Worm (Caenorhabditis elegans) whole organism, L4 larva: ENCODE data around the gene Y41D4B.15.
A peak's percentile ranks its signal among the peaks of the same experiment; 100 is the strongest.

Experiments used
- F26F4.8 ChIP-seq: fragments of 200-800 bp; sonication (Bioruptor generic); conservative IDR thresholded peaks from 2 replicates; pipeline ENCODE4 v1.3.6; 2022; ENCODE audit warnings: missing genetic modification characterization, missing compliant biosample characterization
- F37D6.2 ChIP-seq: sonication (generic microtip); optimal IDR thresholded peaks from 2 replicates; lab custom pipeline; 2016; ENCODE audit warnings: mild to moderate bottlenecking, missing genetic modification characterization, missing compliant biosample characterization
- F49E8.2 ChIP-seq: sonication (generic microtip); optimal IDR thresholded peaks from 2 replicates; lab custom pipeline; 2016; ENCODE audit warnings: missing compliant biosample characterization, mild to moderate bottlenecking, missing genetic modification characterization, borderline replicate concordance
- T20F7.1 ChIP-seq: fragments of 200-800 bp; sonication (Bioruptor generic); optimal IDR thresholded peaks from 2 replicates; lab custom pipeline; 2018; ENCODE audit warnings: mild to moderate bottlenecking, missing genetic modification characterization, missing compliant biosample characterization
- Y105C5A.15 ChIP-seq: fragments of 200-800 bp; sonication (Bioruptor generic); IDR thresholded peaks from 2 replicates; pipeline ENCODE4 v1.3.6; 2022; ENCODE audit warnings: missing genetic modification characterization, missing compliant biosample characterization
- Y5F2A.4 ChIP-seq: fragments of 200-800 bp; sonication (Bioruptor generic); optimal IDR thresholded peaks from 2 replicates; lab custom pipeline; 2018; ENCODE audit warnings: mild to moderate bottlenecking, missing genetic modification characterization, missing compliant biosample characterization
- aha-1 ChIP-seq: fragments of 150-350 bp; peaks from one replicate; lab custom pipeline; 2014; ENCODE audit warnings: missing biosample characterization, missing genetic modification characterization
- arid-1 ChIP-seq: fragments of 200-800 bp; sonication (Bioruptor generic); conservative IDR thresholded peaks from 2 replicates; pipeline ENCODE4 v1.3.6; 2022; ENCODE audit warnings: missing genetic modification reagents, missing genetic modification characterization, missing compliant biosample characterization
- ceh-62 ChIP-seq: sonication (generic microtip); optimal IDR thresholded peaks from 2 replicates; lab custom pipeline; 2017; ENCODE audit warnings: missing biosample characterization, missing genetic modification characterization
- ceh-82 ChIP-seq: sonication (generic microtip); optimal IDR thresholded peaks from 2 replicates; lab custom pipeline; 2017; ENCODE audit warnings: missing biosample characterization, missing genetic modification characterization
- ces-1 ChIP-seq: fragments of 150-350 bp; sonication (generic microtip); optimal IDR thresholded peaks from 4 replicates; lab custom pipeline; 2014; ENCODE audit warnings: missing biosample characterization, missing genetic modification reagents, missing genetic modification characterization
- cey-2 ChIP-seq: sonication (generic microtip); optimal IDR thresholded peaks from 3 replicates; lab custom pipeline; 2017; ENCODE audit warnings: missing genetic modification characterization, mild to moderate bottlenecking, missing compliant biosample characterization, antibody characterized with exemption, borderline replicate concordance; ENCODE audit not compliant: insufficient read depth
- ctbp-1 ChIP-seq: fragments of 200-800 bp; sonication (Bioruptor generic); IDR thresholded peaks from 2 replicates; pipeline ENCODE4 v1.3.6; 2022; ENCODE audit warnings: missing genetic modification reagents, missing genetic modification characterization, missing compliant biosample characterization
- daf-12 ChIP-seq: fragments of 150-350 bp; optimal IDR thresholded peaks from 2 replicates; lab custom pipeline; 2014; ENCODE audit warnings: missing biosample characterization, missing genetic modification reagents, missing genetic modification characterization
- daf-8 ChIP-seq: fragments of 200-800 bp; sonication (Bioruptor generic); IDR thresholded peaks from 2 replicates; pipeline ENCODE4 v1.3.6; 2022; ENCODE audit warnings: missing genetic modification characterization, missing compliant biosample characterization
- dmd-6 ChIP-seq: fragments of 200-800 bp; sonication (Bioruptor generic); IDR thresholded peaks from 2 replicates; pipeline ENCODE4 v1.3.6; 2022; ENCODE audit warnings: missing genetic modification reagents, missing genetic modification characterization, missing compliant biosample characterization
- dmd-9 ChIP-seq: fragments of 200-800 bp; sonication (Bioruptor generic); IDR thresholded peaks from 2 replicates; pipeline ENCODE4 v1.3.6; 2022; ENCODE audit warnings: missing genetic modification reagents, missing genetic modification characterization, missing compliant biosample characterization
- dpl-1 ChIP-seq: fragments of 150-350 bp; optimal IDR thresholded peaks from 2 replicates; lab custom pipeline; 2014; ENCODE audit warnings: missing biosample characterization, missing genetic modification reagents, missing genetic modification characterization
- duxl-1 ChIP-seq: sonication (generic microtip); optimal IDR thresholded peaks from 2 replicates; lab custom pipeline; 2016; ENCODE audit warnings: mild to moderate bottlenecking, missing genetic modification characterization, moderate library complexity, missing compliant biosample characterization; ENCODE audit not compliant: poor library complexity
- dve-1 ChIP-seq: sonication (generic microtip); optimal IDR thresholded peaks from 2 replicates; lab custom pipeline; 2017; ENCODE audit warnings: antibody characterized with exemption, mild to moderate bottlenecking, missing genetic modification characterization, missing compliant biosample characterization; ENCODE audit not compliant: insufficient read depth
- egl-27 ChIP-seq: sonication (generic microtip); optimal IDR thresholded peaks from 3 replicates; lab custom pipeline; 2017; ENCODE audit warnings: missing biosample characterization, missing genetic modification reagents, missing genetic modification characterization
- fkh-10 ChIP-seq: fragments of 150-350 bp; optimal IDR thresholded peaks from 2 replicates; lab custom pipeline; 2014; ENCODE audit warnings: missing biosample characterization, missing genetic modification reagents, missing genetic modification characterization
- fos-1 ChIP-seq: fragments of 150-350 bp; optimal IDR thresholded peaks from 2 replicates; lab custom pipeline; 2014; ENCODE audit warnings: missing biosample characterization, missing genetic modification characterization
- gei-8 ChIP-seq: fragments of 200-800 bp; sonication (Bioruptor generic); optimal IDR thresholded peaks from 2 replicates; lab custom pipeline; 2018; ENCODE audit warnings: mild to moderate bottlenecking, missing genetic modification characterization, missing compliant biosample characterization
- hlh-11 ChIP-seq: fragments of 200-800 bp; sonication (Bioruptor generic); optimal IDR thresholded peaks from 2 replicates; lab custom pipeline; 2018; ENCODE audit warnings: mild to moderate bottlenecking, missing genetic modification characterization, missing compliant biosample characterization
- hmg-1.1 ChIP-seq: fragments of 200-800 bp; sonication (Bioruptor generic); IDR thresholded peaks from 2 replicates; pipeline ENCODE4 v1.3.6; 2022; ENCODE audit warnings: missing genetic modification reagents, missing genetic modification characterization, missing compliant biosample characterization
- lim-7 ChIP-seq: fragments of 200-800 bp; sonication (Bioruptor generic); IDR thresholded peaks from 2 replicates; pipeline ENCODE4 v1.3.6; 2022; ENCODE audit warnings: missing genetic modification characterization, missing compliant biosample characterization
- lin-13 ChIP-seq: fragments of 150-350 bp; optimal IDR thresholded peaks from 2 replicates; lab custom pipeline; 2014; ENCODE audit warnings: missing biosample characterization, missing genetic modification reagents, missing genetic modification characterization
- lin-29 ChIP-seq: fragments of 200-800 bp; sonication (Bioruptor generic); IDR thresholded peaks from 2 replicates; pipeline ENCODE4 v1.3.6; 2022; ENCODE audit warnings: missing genetic modification reagents, missing genetic modification characterization, missing compliant biosample characterization
- lin-38 ChIP-seq: fragments of 200-800 bp; sonication (Bioruptor generic); IDR thresholded peaks from 2 replicates; pipeline ENCODE4 v1.3.6; 2022; ENCODE audit warnings: missing genetic modification reagents, missing genetic modification characterization, missing compliant biosample characterization
- lsy-2 ChIP-seq, 2 experiments: fragments of 150-350 bp in 1 of 2; sonication (generic microtip) in 1 of 2; optimal IDR thresholded peaks; 2 replicates each; lab custom pipeline; 2014 to 2017; ENCODE audit warnings: missing biosample characterization in 2 of 2, missing genetic modification characterization in 2 of 2
- madf-5 ChIP-seq, 2 experiments: fragments of 200-800 bp; sonication (Bioruptor generic); IDR thresholded peaks; 2 replicates each; pipeline ENCODE4 v1.3.6; 2022; ENCODE audit warnings: missing compliant biosample characterization in 2 of 2, missing genetic modification characterization in 2 of 2
- mep-1 ChIP-seq: fragments of 150-350 bp; sonication (generic microtip); optimal IDR thresholded peaks from 3 replicates; lab custom pipeline; 2014; ENCODE audit warnings: missing biosample characterization, missing genetic modification characterization
- mes-2 ChIP-seq: sonication (generic microtip); optimal IDR thresholded peaks from 2 replicates; lab custom pipeline; 2016; ENCODE audit warnings: missing genotype, mild to moderate bottlenecking, missing genetic modification characterization, missing compliant biosample characterization; ENCODE audit not compliant: poor library complexity, severe bottlenecking
- nhr-11 ChIP-seq: fragments of 150-350 bp; optimal IDR thresholded peaks from 2 replicates; lab custom pipeline; 2014; ENCODE audit warnings: missing biosample characterization, missing genetic modification characterization
- nhr-28 ChIP-seq: fragments of 150-350 bp; optimal IDR thresholded peaks from 2 replicates; lab custom pipeline; 2014; ENCODE audit warnings: missing biosample characterization, missing genetic modification characterization
- nhr-42 ChIP-seq: fragments of 200-800 bp; sonication (Bioruptor generic); IDR thresholded peaks from 2 replicates; pipeline ENCODE4 v1.3.6; 2022; ENCODE audit warnings: missing genetic modification characterization, missing compliant biosample characterization
- nhr-48 ChIP-seq: sonication (generic microtip); optimal IDR thresholded peaks from 2 replicates; lab custom pipeline; 2016; ENCODE audit warnings: mild to moderate bottlenecking, missing genetic modification characterization, missing compliant biosample characterization
- pha-4 ChIP-seq, 2 experiments: fragments of 150-350 bp in 1 of 2; fragments of 200-800 bp in 1 of 2; sonication (Bioruptor generic) in 1 of 2; IDR thresholded peaks in 1 of 2; optimal IDR thresholded peaks in 1 of 2; 2 replicates each; pipeline versions ENCODE4 v1.3.6 to Lab custom; 2014 to 2022; ENCODE audit warnings: missing genetic modification characterization in 2 of 2, missing genetic modification reagents in 2 of 2, missing biosample characterization in 1 of 2, missing compliant biosample characterization in 1 of 2
- pqm-1 ChIP-seq: sonication (generic microtip); optimal IDR thresholded peaks from 2 replicates; lab custom pipeline; 2017; ENCODE audit warnings: missing biosample characterization, missing genetic modification characterization
- rbr-2 ChIP-seq: sonication (generic microtip); optimal IDR thresholded peaks from 2 replicates; lab custom pipeline; 2016; ENCODE audit warnings: missing genotype, missing genetic modification characterization, missing compliant biosample characterization
- skn-1 ChIP-seq: fragments of 150-350 bp; optimal IDR thresholded peaks from 2 replicates; lab custom pipeline; 2014; ENCODE audit warnings: missing biosample characterization, missing genetic modification characterization
- snpc-1.2 ChIP-seq: fragments of 200-800 bp; sonication (Bioruptor generic); IDR thresholded peaks from 2 replicates; pipeline ENCODE4 v1.3.6; 2022; ENCODE audit warnings: missing genetic modification reagents, missing genetic modification characterization, missing compliant biosample characterization
- snpc-4 ChIP-seq: fragments of 150-350 bp; optimal IDR thresholded peaks from 2 replicates; lab custom pipeline; 2014; ENCODE audit warnings: missing biosample characterization, missing genetic modification characterization
- spr-3 ChIP-seq: fragments of 200-800 bp; sonication (Bioruptor generic); optimal IDR thresholded peaks from 2 replicates; lab custom pipeline; 2018; ENCODE audit warnings: mild to moderate bottlenecking, missing genetic modification characterization, missing compliant biosample characterization
- tag-97 ChIP-seq: fragments of 200-800 bp; sonication (Bioruptor generic); IDR thresholded peaks from 2 replicates; pipeline ENCODE4 v1.3.6; 2022; ENCODE audit warnings: missing genetic modification characterization, missing compliant biosample characterization
- zag-1 ChIP-seq: fragments of 150-350 bp; optimal IDR thresholded peaks from 2 replicates; lab custom pipeline; 2014; ENCODE audit warnings: missing biosample characterization, missing genetic modification characterization
- zfp-3 ChIP-seq: fragments of 200-800 bp; sonication (Bioruptor generic); conservative IDR thresholded peaks from 2 replicates; pipeline ENCODE4 v1.3.6; 2022; ENCODE audit warnings: missing genetic modification reagents, missing genetic modification characterization, missing compliant biosample characterization
- zip-11 ChIP-seq: fragments of 200-800 bp; sonication (Bioruptor generic); IDR thresholded peaks from 2 replicates; pipeline ENCODE4 v1.3.6; 2022; ENCODE audit warnings: missing genetic modification characterization, missing compliant biosample characterization
- zip-2 ChIP-seq: fragments of 150-350 bp; optimal IDR thresholded peaks from 2 replicates; lab custom pipeline; 2014; ENCODE audit warnings: missing biosample characterization, missing genetic modification characterization
- ztf-11 ChIP-seq: fragments of 150-350 bp; optimal IDR thresholded peaks from 2 replicates; lab custom pipeline; 2014; ENCODE audit warnings: missing biosample characterization, missing genetic modification characterization

Y41D4B.15 gene

DNA sequence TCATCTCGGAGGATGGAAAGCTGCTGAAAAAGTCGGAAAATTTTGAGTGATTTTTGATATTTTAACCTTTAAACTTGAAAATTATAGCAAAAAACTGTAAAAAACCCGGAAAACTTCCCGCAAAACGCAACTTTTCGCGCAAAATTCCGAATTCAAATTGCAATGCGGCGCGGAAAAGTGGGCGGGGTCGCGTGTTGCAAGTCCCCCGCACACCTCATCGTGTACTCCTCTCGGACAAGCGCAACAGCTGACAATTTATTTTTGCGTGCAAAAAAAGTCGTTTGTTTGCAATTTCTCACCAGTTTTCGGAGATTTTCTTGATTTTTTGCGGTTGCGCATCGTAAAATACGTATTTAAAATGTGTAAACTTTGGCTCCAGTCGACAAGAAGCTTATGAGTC, 31.9 kb downstream of the Y41D4B.15 start, which contains the start of gene npp-8 (continued):
- TF ChIP-seq rbr-2 (tag; lab: Kevin White, UChicago) (peak; percentile 88), mep-1 (tag; lab: Kevin White, UChicago) (peak; percentile 90), Y105C5A.15 (GFP tag; lab: Robert Waterston, UW) (no peak), ces-1 (no peak), hmg-1.1 (GFP tag; lab: Robert Waterston, UW) (peak; percentile 83), lin-38 (GFP tag; lab: Robert Waterston, UW) (peak; percentile 90), F26F4.8 (no peak), madf-5 (GFP tag; IDR thresholded peaks at IDR 0.05; lab: Robert Waterston, UW) (peak in 1 of 2 experiments; percentile 48; a peak in 1 of 4 replicates), ceh-62 (tag; lab: Kevin White, UChicago) (no peak), mes-2 (tag; lab: Kevin White, UChicago) (peak; percentile 97), F49E8.2 (peak; percentile 70), aha-1 (tag; lab: Kevin White, UChicago) (peak; percentile 56), F37D6.2 (peak; percentile 59), dve-1 (tag; lab: Kevin White, UChicago) (peak; percentile 91), nhr-11 (tag; lab: Kevin White, UChicago) (peak; percentile 59), zip-2 (tag; lab: Kevin White, UChicago) (no peak), dmd-6 (peak; percentile 79), ctbp-1 (GFP tag; lab: Robert Waterston, UW) (peak; percentile 74; the same call in 1 of the 2 replicates), zip-11 (no peak), cey-2 (no peak), lin-13 (peak; percentile 91), daf-8 (GFP tag; lab: Robert Waterston, UW) (no peak), zag-1 (tag; lab: Kevin White, UChicago) (no peak), Y5F2A.4 (GFP tag; lab: Kevin White, UChicago) (no peak), dpl-1 (peak; percentile 89), ztf-11 (tag; lab: Kevin White, UChicago) (no peak), lsy-2 (tag; optimal IDR thresholded peaks at IDR 0.05; lab: Kevin White, UChicago) (peak in 1 of 2 experiments; percentile 88), pqm-1 (tag; lab: Kevin White, UChicago) (peak; percentile 30), hlh-11 (tag; lab: Kevin White, UChicago) (peak; percentile 99), daf-12 (tag; lab: Kevin White, UChicago) (no peak), nhr-28 (tag; lab: Kevin White, UChicago) (peak; percentile 62), pha-4 (GFP tag; IDR thresholded peaks at IDR 0.05; lab: Robert Waterston, UW) (peak; percentile 86), pha-4 (tag; optimal IDR thresholded peaks at IDR 0.05; lab: Kevin White, UChicago) (no peak), nhr-48 (tag; lab: Kevin White, UChicago) (peak; percentile 59), tag-97 (GFP tag; lab: Robert Waterston, UW) (no peak), zfp-3 (peak; percentile 68; the same call in 1 of the 2 replicates), snpc-1.2 (GFP tag; lab: Robert Waterston, UW) (peak; percentile 57; the same call in 1 of the 2 replicates), egl-27 (tag; lab: Kevin White, UChicago) (no peak), nhr-42 (GFP tag; lab: Robert Waterston, UW) (peak; percentile 69; the same call in 1 of the 2 replicates), dmd-9 (GFP tag; lab: Robert Waterston, UW) (peak; percentile 70; the same call in 1 of the 2 replicates), duxl-1 (tag; lab: Kevin White, UChicago) (peak; percentile 88), ceh-82 (tag; lab: Kevin White, UChicago) (no peak), fkh-10 (peak; percentile 71), skn-1 (no peak), lin-29 (0 out of 2 replicates have a peak, but pooled peaks have one; percentile 58), fos-1 (no peak), snpc-4 (tag; lab: Kevin White, UChicago) (no peak), spr-3 (GFP tag; lab: Kevin White, UChicago) (peak; percentile 86), gei-8 (peak; percentile 40), T20F7.1 (GFP tag; lab: Kevin White, UChicago) (no peak), lim-7 (GFP tag; lab: Robert Waterston, UW) (no peak), arid-1 (GFP tag; lab: Robert Waterston, UW) (peak; percentile 90)
